Fruit fly (Drosophila melanogaster): ENCODE measurements around the gene CG4367.

CG4367 gene

DNA sequence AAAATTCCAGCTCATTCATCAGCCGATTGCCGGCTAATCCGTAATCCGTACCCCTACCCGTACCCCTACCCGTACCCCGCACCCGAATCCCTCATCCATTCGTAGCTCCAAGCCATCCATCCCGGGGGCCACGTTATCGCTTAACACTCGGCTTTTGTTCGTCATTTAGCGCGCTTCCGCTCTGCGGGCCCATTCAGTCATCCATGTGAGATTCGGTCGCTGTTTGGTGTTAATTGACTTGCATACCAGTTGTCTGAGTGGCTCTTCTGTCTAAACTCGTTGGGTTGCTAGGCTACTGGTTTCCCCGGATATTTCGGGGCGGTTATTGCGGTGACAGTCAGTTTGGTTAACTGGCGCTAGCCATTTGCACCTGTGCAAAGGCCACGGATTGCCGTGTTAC is 6.6 kb upstream of the CG4367 start (continued):
- no peak for TF ChIP-seq Opbp (GFP tag; IDR thresholded peaks at IDR 0.05; ENCODE audit: partially characterized antibody)
- TF ChIP-seq unpg (GFP tag; optimal IDR thresholded peaks at IDR 0.05), result no peak
- no peak for TF ChIP-seq Nf-YB (GFP tag; optimal IDR thresholded peaks at IDR 0.05)
- TF ChIP-seq CG17385 (GFP tag; optimal IDR thresholded peaks at IDR 0.05), result no peak
- peak; percentile 78 for TF ChIP-seq CG34376 (GFP tag; optimal IDR thresholded peaks at IDR 0.05)
- TF ChIP-seq CG14965 (GFP tag; optimal IDR thresholded peaks at IDR 0.05; ENCODE audit: borderline replicate concordance), result no peak
- TF ChIP-seq fd102C (GFP tag; optimal IDR thresholded peaks at IDR 0.05), result no peak
- TF ChIP-seq pum (GFP tag; optimal IDR thresholded peaks at IDR 0.05), result no peak
- 0 out of 2 replicates have a peak, but pooled peaks have one; percentile 27 for TF ChIP-seq aop (GFP tag; IDR thresholded peaks at IDR 0.05)
- 0 out of 2 replicates have a peak, but pooled peaks have one; percentile 6 for TF ChIP-seq Rfx (GFP tag; IDR thresholded peaks at IDR 0.05)
- no peak for TF ChIP-seq CG3163 (GFP tag; optimal IDR thresholded peaks at IDR 0.05)
- no peak for TF ChIP-seq Asciz (GFP tag; optimal IDR thresholded peaks at IDR 0.05)
- no peak for TF ChIP-seq CG18619 (GFP tag; optimal IDR thresholded peaks at IDR 0.05)
- no peak for TF ChIP-seq gt (GFP tag; IDR thresholded peaks at IDR 0.05)
- no peak for TF ChIP-seq sob (GFP tag; IDR thresholded peaks at IDR 0.05)
- TF ChIP-seq Hmr (GFP tag; optimal IDR thresholded peaks at IDR 0.05), result peak; percentile 11
- TF ChIP-seq CG6689 (GFP tag; IDR thresholded peaks at IDR 0.05), result peak; percentile 8; the same call in 1 of the 2 replicates
- TF ChIP-seq Ada2b (GFP tag; IDR thresholded peaks at IDR 0.05), result no peak
- TF ChIP-seq ftz-f1 (GFP tag; optimal IDR thresholded peaks at IDR 0.05), result peak; percentile 49
- no peak for TF ChIP-seq Neu2 (GFP tag; optimal IDR thresholded peaks at IDR 0.05; ENCODE audit: borderline replicate concordance)
- peak; percentile 49; the same call in 1 of the 2 replicates for TF ChIP-seq Adf1 (GFP tag; IDR thresholded peaks at IDR 0.05)
- TF ChIP-seq sens-2 (GFP tag; IDR thresholded peaks at IDR 0.05), result no peak
- no peak for TF ChIP-seq NK7.1 (GFP tag; optimal IDR thresholded peaks at IDR 0.05)
- no peak for TF ChIP-seq dmrt99B (tag; optimal IDR thresholded peaks at IDR 0.05)
- peak; percentile 68 for TF ChIP-seq Awh (GFP tag; IDR thresholded peaks at IDR 0.05)
- no peak for TF ChIP-seq corto (GFP tag; optimal IDR thresholded peaks at IDR 0.05)
- no peak for TF ChIP-seq pan (optimal IDR thresholded peaks at IDR 0.05)
- no peak for TF ChIP-seq pan (GFP tag; optimal IDR thresholded peaks at IDR 0.05 in 1 of 2, IDR thresholded peaks at IDR 0.05 in 1 of 2)
- no peak for TF ChIP-seq HHEX (GFP tag; optimal IDR thresholded peaks at IDR 0.05)
- TF ChIP-seq HLH54F (GFP tag; optimal IDR thresholded peaks at IDR 0.05), result no peak
- no peak for TF ChIP-seq CG1792 (GFP tag; optimal IDR thresholded peaks at IDR 0.05)
- no peak for TF ChIP-seq CG3726 (GFP tag; IDR thresholded peaks at IDR 0.05)
- TF ChIP-seq CG13624 (GFP tag; optimal IDR thresholded peaks at IDR 0.05), result no peak
- no peak for TF ChIP-seq CG9817 (tag; optimal IDR thresholded peaks at IDR 0.05)
- TF ChIP-seq hkb (optimal IDR thresholded peaks at IDR 0.05), result no peak
- no peak for TF ChIP-seq hkb (GFP tag; IDR thresholded peaks at IDR 0.05)
- TF ChIP-seq CG8359 (GFP tag; optimal IDR thresholded peaks at IDR 0.05; ENCODE audit: borderline replicate concordance), result no peak
- TF ChIP-seq Doc3 (GFP tag; IDR thresholded peaks at IDR 0.05; ENCODE audit: partially characterized antibody), result no peak
- no peak for TF ChIP-seq br (optimal IDR thresholded peaks at IDR 0.05)
- TF ChIP-seq HLHmδ (GFP tag; optimal IDR thresholded peaks at IDR 0.05), result no peak
- peak; percentile 51; the same call in 1 of the 3 replicates for TF ChIP-seq CG6791 (GFP tag; IDR thresholded peaks at IDR 0.05; ENCODE audit: partially characterized antibody)
- TF ChIP-seq NFAT (GFP tag; IDR thresholded peaks at IDR 0.05), result no peak
- TF ChIP-seq CG14050 (GFP tag; IDR thresholded peaks at IDR 0.05), result no peak
- TF ChIP-seq mirr (GFP tag; optimal IDR thresholded peaks at IDR 0.05), result peak; percentile 47
- no peak for TF ChIP-seq tup (GFP tag; optimal IDR thresholded peaks at IDR 0.05)
- no peak for TF ChIP-seq CG30403 (GFP tag; optimal IDR thresholded peaks at IDR 0.05)
- no peak for TF ChIP-seq cas (GFP tag; IDR thresholded peaks at IDR 0.05)
- TF ChIP-seq CG14014 (GFP tag; IDR thresholded peaks at IDR 0.05), result 0 out of 2 replicates have a peak, but pooled peaks have one; percentile 5
- no peak for TF ChIP-seq CG6765 (GFP tag; optimal IDR thresholded peaks at IDR 0.05)
- TF ChIP-seq HLH4C (GFP tag; IDR thresholded peaks at IDR 0.05; ENCODE audit: partially characterized antibody), result no peak
- TF ChIP-seq CG18599 (GFP tag; optimal IDR thresholded peaks at IDR 0.05), result peak; percentile 33
